Worm (Caenorhabditis elegans) whole organism, L4 larva: ENCODE data around the gene bath-24.

Source experiments
- T20F7.1 ChIP-seq: fragments of 200-800 bp; sonication (Bioruptor generic); optimal IDR thresholded peaks from 2 replicates; lab custom pipeline; 2018; ENCODE audit warnings: mild to moderate bottlenecking, missing genetic modification characterization, missing compliant biosample characterization
- aha-1 ChIP-seq: fragments of 150-350 bp; peaks from one replicate; lab custom pipeline; 2014; ENCODE audit warnings: missing biosample characterization, missing genetic modification characterization
- ama-1 ChIP-seq: fragments of 150-350 bp; optimal IDR thresholded peaks from 2 replicates; lab custom pipeline; 2014; ENCODE audit warnings: inconsistent platforms, mixed read lengths
- ceh-20 ChIP-seq: fragments of 200-800 bp; sonication (Bioruptor generic); IDR thresholded peaks from 2 replicates; pipeline ENCODE4 v1.3.6; 2022; ENCODE audit warnings: missing genetic modification reagents, missing genetic modification characterization, missing compliant biosample characterization
- ceh-28 ChIP-seq: fragments of 150-350 bp; optimal IDR thresholded peaks from 2 replicates; lab custom pipeline; 2014; ENCODE audit warnings: missing biosample characterization, missing genetic modification reagents, missing genetic modification characterization
- ceh-44 ChIP-seq: fragments of 200-800 bp; sonication (Bioruptor generic); IDR thresholded peaks from 2 replicates; pipeline ENCODE4 v1.3.6; 2022; ENCODE audit warnings: missing genetic modification reagents, missing genetic modification characterization, missing compliant biosample characterization
- ceh-62 ChIP-seq: sonication (generic microtip); optimal IDR thresholded peaks from 2 replicates; lab custom pipeline; 2017; ENCODE audit warnings: missing biosample characterization, missing genetic modification characterization
- ceh-82 ChIP-seq: sonication (generic microtip); optimal IDR thresholded peaks from 2 replicates; lab custom pipeline; 2017; ENCODE audit warnings: missing biosample characterization, missing genetic modification characterization
- daf-16 ChIP-seq, 3 experiments: sonication (generic microtip); optimal IDR thresholded peaks; 2 replicates each; lab custom pipeline; 2016 to 2017; ENCODE audit warnings: missing genetic modification characterization in 3 of 3, missing genetic modification reagents in 3 of 3, mild to moderate bottlenecking in 2 of 3, missing compliant biosample characterization in 2 of 3, missing biosample characterization in 1 of 3, moderate library complexity in 1 of 3
- dmd-6 ChIP-seq: fragments of 200-800 bp; sonication (Bioruptor generic); IDR thresholded peaks from 2 replicates; pipeline ENCODE4 v1.3.6; 2022; ENCODE audit warnings: missing genetic modification reagents, missing genetic modification characterization, missing compliant biosample characterization
- dmd-9 ChIP-seq: fragments of 200-800 bp; sonication (Bioruptor generic); IDR thresholded peaks from 2 replicates; pipeline ENCODE4 v1.3.6; 2022; ENCODE audit warnings: missing genetic modification reagents, missing genetic modification characterization, missing compliant biosample characterization
- dpl-1 ChIP-seq: fragments of 150-350 bp; optimal IDR thresholded peaks from 2 replicates; lab custom pipeline; 2014; ENCODE audit warnings: missing biosample characterization, missing genetic modification reagents, missing genetic modification characterization
- fkh-10 ChIP-seq: fragments of 150-350 bp; optimal IDR thresholded peaks from 2 replicates; lab custom pipeline; 2014; ENCODE audit warnings: missing biosample characterization, missing genetic modification reagents, missing genetic modification characterization
- hmg-1.1 ChIP-seq: fragments of 200-800 bp; sonication (Bioruptor generic); IDR thresholded peaks from 2 replicates; pipeline ENCODE4 v1.3.6; 2022; ENCODE audit warnings: missing genetic modification reagents, missing genetic modification characterization, missing compliant biosample characterization
- lin-13 ChIP-seq: fragments of 150-350 bp; optimal IDR thresholded peaks from 2 replicates; lab custom pipeline; 2014; ENCODE audit warnings: missing biosample characterization, missing genetic modification reagents, missing genetic modification characterization
- lin-38 ChIP-seq: fragments of 200-800 bp; sonication (Bioruptor generic); IDR thresholded peaks from 2 replicates; pipeline ENCODE4 v1.3.6; 2022; ENCODE audit warnings: missing genetic modification reagents, missing genetic modification characterization, missing compliant biosample characterization
- lin-39 ChIP-seq: fragments of 150-350 bp; optimal IDR thresholded peaks from 2 replicates; lab custom pipeline; 2014; ENCODE audit warnings: missing biosample characterization, missing genetic modification reagents, missing genetic modification characterization
- lir-3 ChIP-seq: sonication (generic microtip); optimal IDR thresholded peaks from 2 replicates; lab custom pipeline; 2016; ENCODE audit warnings: mild to moderate bottlenecking, missing genetic modification characterization, missing compliant biosample characterization
- lsy-2 ChIP-seq, 2 experiments: fragments of 150-350 bp in 1 of 2; sonication (generic microtip) in 1 of 2; optimal IDR thresholded peaks; 2 replicates each; lab custom pipeline; 2014 to 2017; ENCODE audit warnings: missing biosample characterization in 2 of 2, missing genetic modification characterization in 2 of 2
- madf-9 ChIP-seq: fragments of 200-800 bp; sonication (Bioruptor generic); conservative IDR thresholded peaks from 2 replicates; pipeline ENCODE4 v1.3.6; 2022; ENCODE audit warnings: missing genetic modification reagents, missing genetic modification characterization, missing compliant biosample characterization
- mdl-1 ChIP-seq, 2 experiments: fragments of 150-350 bp in 1 of 2; sonication (generic microtip) in 1 of 2; optimal IDR thresholded peaks; 2 replicates each; lab custom pipeline; 2014 to 2017; ENCODE audit warnings: missing biosample characterization in 2 of 2, missing genetic modification characterization in 2 of 2
- mep-1 ChIP-seq: fragments of 150-350 bp; sonication (generic microtip); optimal IDR thresholded peaks from 3 replicates; lab custom pipeline; 2014; ENCODE audit warnings: missing biosample characterization, missing genetic modification characterization
- mes-2 ChIP-seq: sonication (generic microtip); optimal IDR thresholded peaks from 2 replicates; lab custom pipeline; 2016; ENCODE audit warnings: missing genotype, mild to moderate bottlenecking, missing genetic modification characterization, missing compliant biosample characterization; ENCODE audit not compliant: poor library complexity, severe bottlenecking
- nhr-102 ChIP-seq: sonication (generic microtip); optimal IDR thresholded peaks from 2 replicates; lab custom pipeline; 2016; ENCODE audit warnings: mild to moderate bottlenecking, missing genetic modification characterization, moderate library complexity, missing compliant biosample characterization
- nhr-11 ChIP-seq: fragments of 150-350 bp; optimal IDR thresholded peaks from 2 replicates; lab custom pipeline; 2014; ENCODE audit warnings: missing biosample characterization, missing genetic modification characterization
- nhr-111 ChIP-seq: fragments of 200-800 bp; sonication (Bioruptor generic); optimal IDR thresholded peaks from 2 replicates; lab custom pipeline; 2018; ENCODE audit warnings: mild to moderate bottlenecking, missing genetic modification characterization, missing compliant biosample characterization
- nhr-28 ChIP-seq: fragments of 150-350 bp; optimal IDR thresholded peaks from 2 replicates; lab custom pipeline; 2014; ENCODE audit warnings: missing biosample characterization, missing genetic modification characterization
- nhr-42 ChIP-seq: fragments of 200-800 bp; sonication (Bioruptor generic); IDR thresholded peaks from 2 replicates; pipeline ENCODE4 v1.3.6; 2022; ENCODE audit warnings: missing genetic modification characterization, missing compliant biosample characterization
- php-3 ChIP-seq: fragments of 200-800 bp; sonication (Bioruptor generic); IDR thresholded peaks from 2 replicates; pipeline ENCODE4 v1.3.6; 2022; ENCODE audit warnings: missing genetic modification reagents, missing genetic modification characterization, missing compliant biosample characterization
- set-16 ChIP-seq: fragments of 200-800 bp; sonication (Bioruptor generic); IDR thresholded peaks from 2 replicates; pipeline ENCODE4 v1.3.6; 2022; ENCODE audit warnings: missing genetic modification reagents, missing genetic modification characterization, missing compliant biosample characterization
- snpc-4 ChIP-seq: fragments of 150-350 bp; optimal IDR thresholded peaks from 2 replicates; lab custom pipeline; 2014; ENCODE audit warnings: missing biosample characterization, missing genetic modification characterization
- spr-3 ChIP-seq: fragments of 200-800 bp; sonication (Bioruptor generic); optimal IDR thresholded peaks from 2 replicates; lab custom pipeline; 2018; ENCODE audit warnings: mild to moderate bottlenecking, missing genetic modification characterization, missing compliant biosample characterization
- tag-97 ChIP-seq: fragments of 200-800 bp; sonication (Bioruptor generic); IDR thresholded peaks from 2 replicates; pipeline ENCODE4 v1.3.6; 2022; ENCODE audit warnings: missing genetic modification characterization, missing compliant biosample characterization
- unc-62 ChIP-seq, 3 experiments: fragments of 150-350 bp in 1 of 3; sonication (generic microtip); optimal IDR thresholded peaks in 2 of 3; peaks in 1 of 3; 1 replicate in 1 of 3; 2 replicates in 2 of 3; lab custom pipeline; 2014 to 2017; ENCODE audit warnings: missing biosample characterization in 3 of 3, missing genetic modification characterization in 3 of 3, missing genetic modification reagents in 3 of 3, missing genotype in 1 of 3
- vab-7 ChIP-seq: fragments of 200-800 bp; sonication (Bioruptor generic); IDR thresholded peaks from 2 replicates; pipeline ENCODE4 v1.3.6; 2022; ENCODE audit warnings: missing genetic modification reagents, missing genetic modification characterization, missing compliant biosample characterization
- ztf-7 ChIP-seq: fragments of 150-350 bp; optimal IDR thresholded peaks from 2 replicates; lab custom pipeline; 2014; ENCODE audit warnings: missing biosample characterization, missing genetic modification characterization

Gene bath-24

ce11 chrII:2067451-2068021, 22.1 kb upstream of the bath-24 start, which contains the start of gene F07E5.12:
F07E5.12 (plus strand) TSS chrII:2067971.
- peak; percentile 23 for TF ChIP-seq aha-1 (tag; lab: Kevin White, UChicago)

DNA sequence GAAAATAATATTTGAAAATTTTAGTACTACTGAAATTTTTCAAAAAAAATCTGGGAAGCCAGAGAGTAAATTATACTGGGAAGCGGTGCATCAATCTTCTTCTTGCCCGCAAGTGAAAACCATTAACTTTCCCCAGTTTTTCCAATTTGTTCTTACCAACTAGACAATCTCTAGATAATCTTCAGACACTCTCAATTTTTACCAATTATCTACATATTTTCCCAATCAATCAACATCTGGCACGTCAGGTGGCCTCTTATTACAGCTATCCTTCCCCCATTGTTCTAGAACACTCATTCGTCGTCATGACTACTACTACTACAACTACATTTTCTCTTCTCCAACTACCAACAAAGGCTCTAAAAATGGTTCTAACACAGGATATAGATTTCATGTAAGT, 19.1 kb upstream of the bath-24 start, which contains the start of gene fbxb-6:
TSS of gene fbxb-6 (plus strand) at position 301 of the 400 bp plus-strand sequence.
- no peak for TF ChIP-seq nhr-102 (tag; lab: Kevin White, UChicago)
- no peak for TF ChIP-seq nhr-42 (GFP tag; lab: Robert Waterston, UW)
- no peak for TF ChIP-seq ceh-82 (tag; lab: Kevin White, UChicago)
- TF ChIP-seq daf-16 (GFP tag; optimal IDR thresholded peaks at IDR 0.05; lab: Kevin White, UChicago), result no peak
- TF ChIP-seq daf-16 (tag; optimal IDR thresholded peaks at IDR 0.05; lab: Kevin White, UChicago), result no peak
- TF ChIP-seq mdl-1 (tag; optimal IDR thresholded peaks at IDR 0.05; lab: Kevin White, UChicago), result no peak
- TF ChIP-seq fkh-10, result no peak
- TF ChIP-seq php-3, result no peak
- no peak for TF ChIP-seq madf-9 (GFP tag; lab: Robert Waterston, UW)
- no peak for TF ChIP-seq ztf-7 (tag; lab: Kevin White, UChicago)
- TF ChIP-seq spr-3 (GFP tag; lab: Kevin White, UChicago), result no peak
- no peak for TF ChIP-seq set-16 (GFP tag; lab: Robert Waterston, UW)
- no peak for TF ChIP-seq lsy-2 (tag; optimal IDR thresholded peaks at IDR 0.05; lab: Kevin White, UChicago)
- TF ChIP-seq nhr-111 (GFP tag; lab: Kevin White, UChicago), result no peak
- no peak for TF ChIP-seq ceh-62
- TF ChIP-seq lir-3 (tag; lab: Kevin White, UChicago), result no peak
- TF ChIP-seq ceh-28 (tag; lab: Kevin White, UChicago), result no peak

- no peak for TF ChIP-seq ceh-44 (GFP tag; lab: Robert Waterston, UW)
- TF ChIP-seq dmd-9 (GFP tag; lab: Robert Waterston, UW), result no peak
- no peak for TF ChIP-seq unc-62 (GFP tag; optimal IDR thresholded peaks at IDR 0.05 in 1 of 2; lab: Kevin White, UChicago)
- TF ChIP-seq unc-62 (tag; optimal IDR thresholded peaks at IDR 0.05; lab: Kevin White, UChicago), result no peak
- no peak for TF ChIP-seq snpc-4 (tag; lab: Kevin White, UChicago)
- TF ChIP-seq mep-1 (tag; lab: Kevin White, UChicago), result no peak
- TF ChIP-seq vab-7 (GFP tag; lab: Robert Waterston, UW), result no peak
- no peak for TF ChIP-seq ceh-20
- no peak for TF ChIP-seq lin-39
Observed at ce11 chrII:2063989-2064388, 18.6 kb upstream of the bath-24 start, which contains the start of gene F07E5.13. F07E5.13 (minus strand) TSS chrII:2064089.

- peak; percentile 69 for TF ChIP-seq nhr-11
- TF ChIP-seq lsy-2 (tag; optimal IDR thresholded peaks at IDR 0.05; lab: Kevin White, UChicago), result peak; percentile 74 to 97
- peak; percentile 48 for TF ChIP-seq nhr-28 (tag; lab: Kevin White, UChicago)
- no peak for TF ChIP-seq ama-1 (lab: Kevin White, UChicago)
- no peak for TF ChIP-seq ceh-20
- peak; percentile 81 for TF ChIP-seq mes-2
- TF ChIP-seq tag-97 (GFP tag; lab: Robert Waterston, UW), result no peak
- peak; percentile 64 for TF ChIP-seq dpl-1 (GFP tag; lab: Kevin White, UChicago)
- TF ChIP-seq hmg-1.1 (GFP tag; lab: Robert Waterston, UW), result peak; percentile 27; the same call in 1 of the 2 replicates
- peak; percentile 24; the same call in 1 of the 2 replicates for TF ChIP-seq dmd-6 (GFP tag; lab: Robert Waterston, UW)
- TF ChIP-seq lin-13 (GFP tag; lab: Kevin White, UChicago), result peak; percentile 45
- TF ChIP-seq T20F7.1, result no peak
- TF ChIP-seq fkh-10, result peak; percentile 13
- TF ChIP-seq lin-38 (GFP tag; lab: Robert Waterston, UW), result peak; percentile 69
Observed at ce11 chrII:2058985-2059384, 13.6 kb upstream of the bath-24 start, which contains the start of gene F07E5.5. F07E5.5 (minus strand) TSS chrII:2059070.
